Fruit fly (Drosophila melanogaster): Measurements from ENCODE around the gene GluRS-m.

GluRS-m gene

DNA sequence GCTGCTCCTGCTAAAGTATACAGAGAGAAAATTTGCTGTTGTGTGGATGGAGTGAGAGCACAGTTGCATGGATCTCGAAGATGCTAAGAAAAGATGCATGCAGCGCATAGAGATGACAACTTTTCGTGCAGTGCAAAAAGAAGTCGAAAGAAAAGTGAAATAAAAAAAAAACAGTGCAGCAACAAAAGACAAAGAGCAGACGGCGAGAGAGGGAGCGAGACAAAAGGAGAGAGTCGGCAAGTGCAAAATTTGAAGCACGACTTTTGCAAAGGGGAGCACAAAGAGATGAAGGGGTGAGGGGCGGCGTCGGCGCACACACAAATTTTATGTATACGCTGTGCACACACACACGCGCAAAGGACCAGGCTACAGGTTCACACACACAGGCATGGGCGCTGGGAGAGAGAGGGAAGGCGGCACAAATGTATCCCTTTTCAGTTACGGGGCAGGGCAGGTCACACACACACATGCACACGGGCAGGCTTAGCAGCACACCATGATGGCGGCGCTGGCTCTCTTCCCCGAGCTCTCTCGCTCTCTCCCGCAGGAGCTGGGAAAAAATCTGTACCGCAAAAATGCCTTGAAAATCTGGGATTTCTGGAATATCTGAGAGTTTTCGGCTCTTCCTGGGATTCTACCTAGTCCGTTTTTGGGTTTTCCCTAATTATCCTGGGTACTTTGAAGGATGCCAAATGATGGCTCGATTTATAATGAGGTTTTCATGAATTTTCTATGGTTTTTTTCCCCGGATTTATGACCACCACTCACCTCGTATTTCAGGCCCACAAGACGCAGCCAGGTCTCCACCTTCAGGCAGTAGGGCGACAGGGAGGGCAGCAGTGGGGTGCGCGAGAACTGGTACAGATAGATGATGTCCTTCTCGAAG is 6.5 kb downstream of the GluRS-m start (continued):
- TF ChIP-seq CG8319 (GFP tag; optimal IDR thresholded peaks at IDR 0.05) (peak; percentile 43), lz (GFP tag; optimal IDR thresholded peaks at IDR 0.05) (peak; percentile 85), dsx (GFP tag; optimal IDR thresholded peaks at IDR 0.05; ENCODE audit: poor library complexity, severe bottlenecking) (peak; percentile 82), achi (GFP tag; optimal IDR thresholded peaks at IDR 0.05) (peak; percentile 85), esn (GFP tag; optimal IDR thresholded peaks at IDR 0.05) (peak; percentile 91), CG3919 (GFP tag; optimal IDR thresholded peaks at IDR 0.05) (peak; percentile 87), cyc (GFP tag; optimal IDR thresholded peaks at IDR 0.05) (peak; percentile 90), Hr4 (GFP tag; optimal IDR thresholded peaks at IDR 0.05) (peak; percentile 92), CG10631 (GFP tag; optimal IDR thresholded peaks at IDR 0.05) (peak; percentile 85), CG11902 (GFP tag; optimal IDR thresholded peaks at IDR 0.05) (peak; percentile 69)

DNA sequence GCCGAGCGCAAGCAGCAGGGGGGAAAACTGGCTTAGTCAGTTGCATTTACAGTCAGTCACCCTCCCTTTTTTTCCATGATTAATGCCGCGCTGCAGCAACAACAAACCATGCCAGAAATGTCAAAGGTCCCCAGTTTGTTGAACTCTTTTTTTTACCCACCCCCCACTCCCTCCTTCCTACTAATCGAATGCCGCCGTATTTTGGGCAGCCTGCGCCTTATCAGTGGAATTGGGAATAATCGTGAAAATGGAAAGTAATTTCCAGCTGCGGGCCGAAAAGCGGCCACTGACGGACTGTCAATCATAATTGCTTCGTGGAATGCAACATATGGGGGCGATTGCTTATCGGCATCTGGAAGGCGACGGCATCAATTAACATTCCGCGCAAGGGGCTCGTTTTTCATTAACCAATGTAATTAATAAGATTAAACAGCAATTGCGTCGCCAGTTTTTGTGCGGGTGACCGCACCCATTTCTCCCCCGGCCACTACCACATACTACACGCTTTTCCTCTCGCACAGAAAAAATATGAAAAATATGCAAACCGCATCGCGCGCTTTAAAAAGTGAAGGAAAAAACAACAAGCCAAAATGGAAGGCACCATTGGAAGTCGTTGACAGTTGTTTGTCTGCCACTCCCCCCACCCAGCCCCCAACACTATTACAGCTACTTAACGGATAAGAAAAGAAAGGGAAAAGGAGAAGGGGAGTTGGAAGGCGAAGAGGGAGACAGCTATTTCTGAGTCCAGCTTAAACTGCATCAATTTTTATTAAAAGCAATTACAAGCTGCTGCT is 7.3 kb downstream of the GluRS-m start:
- TF ChIP-seq svp (GFP tag) = peak; percentile 97
- no peak for TF ChIP-seq Met (GFP tag; optimal IDR thresholded peaks at IDR 0.05)
- TF ChIP-seq fd85E (GFP tag; optimal IDR thresholded peaks at IDR 0.05) = no peak

DNA sequence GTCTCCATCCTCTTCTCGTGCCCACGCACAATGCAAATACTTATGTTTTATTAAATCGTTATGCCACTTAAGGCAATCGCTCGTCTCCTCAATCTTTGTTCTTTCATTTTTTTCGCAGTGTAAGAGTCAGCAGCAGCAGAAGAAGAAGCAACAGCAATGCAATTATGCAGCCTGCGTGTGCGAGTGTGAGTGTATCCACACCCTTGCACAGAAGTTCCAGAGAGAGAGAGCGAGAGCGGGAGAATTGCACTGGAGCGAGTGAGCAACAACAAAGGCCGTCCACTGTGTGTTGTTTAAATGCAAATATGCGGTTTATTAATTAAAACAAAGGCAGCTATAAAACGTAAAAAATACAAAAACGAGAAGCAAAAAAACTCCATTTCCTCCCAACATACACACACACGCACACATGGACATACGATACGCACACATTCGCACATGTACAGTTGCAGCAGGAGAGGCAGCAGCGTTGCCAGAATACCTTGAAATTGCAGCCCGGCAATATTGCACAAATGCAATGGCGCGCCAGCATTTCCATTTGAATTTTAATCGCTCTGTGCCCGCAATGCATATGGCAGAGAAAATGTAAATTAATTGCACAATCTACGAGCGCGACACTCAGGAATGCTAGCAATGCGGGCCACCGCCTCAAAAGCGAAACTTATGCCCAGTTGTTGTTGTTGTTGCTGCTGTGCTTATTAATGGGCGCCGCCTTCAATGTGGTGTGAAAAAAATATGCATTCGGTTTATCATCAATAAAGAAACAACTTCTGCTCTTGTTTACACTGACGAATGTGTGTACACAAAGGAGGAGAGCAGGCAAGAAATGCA is 8.2 kb downstream of the GluRS-m start:
- peak; percentile 72 for TF ChIP-seq Lpt (GFP tag; optimal IDR thresholded peaks at IDR 0.05)
- peak; percentile 57 for TF ChIP-seq Smox (GFP tag; optimal IDR thresholded peaks at IDR 0.05)
- peak; percentile 77 for TF ChIP-seq CG8119 (GFP tag; IDR thresholded peaks at IDR 0.05)
- no peak for TF ChIP-seq fd85E (GFP tag; optimal IDR thresholded peaks at IDR 0.05)
- peak; percentile 41 for TF ChIP-seq CG34406 (GFP tag; optimal IDR thresholded peaks at IDR 0.05)
- TF ChIP-seq CG4318 (GFP tag; optimal IDR thresholded peaks at IDR 0.05) = no peak
- TF ChIP-seq Sox14 (GFP tag; optimal IDR thresholded peaks at IDR 0.05) = peak; percentile 79
- TF ChIP-seq Ets96B (tag; optimal IDR thresholded peaks at IDR 0.05) = peak; percentile 49
- TF ChIP-seq CG6854 (GFP tag; optimal IDR thresholded peaks at IDR 0.05) = peak; percentile 63
- peak; percentile 54 for TF ChIP-seq CG7368 (GFP tag; optimal IDR thresholded peaks at IDR 0.05)
- TF ChIP-seq CG1621 (tag; optimal IDR thresholded peaks at IDR 0.05) = peak; percentile 37
- peak; percentile 68 for TF ChIP-seq Hr4 (GFP tag; optimal IDR thresholded peaks at IDR 0.05)
- TF ChIP-seq Gug (GFP tag; IDR thresholded peaks at IDR 0.05) = peak; percentile 44
- peak; percentile 65; the same call in 2 of the 3 replicates for TF ChIP-seq eg (GFP tag; IDR thresholded peaks at IDR 0.05)
- peak; percentile 45 for TF ChIP-seq CG3032 (tag; optimal IDR thresholded peaks at IDR 0.05)
- peak; percentile 49 for TF ChIP-seq cyc (GFP tag; optimal IDR thresholded peaks at IDR 0.05)
- TF ChIP-seq CG3919 (GFP tag; optimal IDR thresholded peaks at IDR 0.05) = peak; percentile 46
- TF ChIP-seq CG11294 (GFP tag; IDR thresholded peaks at IDR 0.05) = peak; percentile 58; the same call in 1 of the 2 replicates
- peak; percentile 58 for TF ChIP-seq acj6 (GFP tag; optimal IDR thresholded peaks at IDR 0.05)
- peak; percentile 8 for TF ChIP-seq achi (GFP tag; optimal IDR thresholded peaks at IDR 0.05)
- peak; percentile 57 for TF ChIP-seq fd59A (GFP tag; optimal IDR thresholded peaks at IDR 0.05)
- peak; percentile 56 to 64 for TF ChIP-seq ss (GFP tag; optimal IDR thresholded peaks at IDR 0.05)
- TF ChIP-seq Hr39 (GFP tag; optimal IDR thresholded peaks at IDR 0.05) = peak; percentile 57
- peak; percentile 32 for TF ChIP-seq Ets21C (GFP tag; optimal IDR thresholded peaks at IDR 0.05)
- TF ChIP-seq net (GFP tag; optimal IDR thresholded peaks at IDR 0.05) = peak; percentile 67
- peak; percentile 46 for TF ChIP-seq CG16779 (tag; optimal IDR thresholded peaks at IDR 0.05)
- no peak for TF ChIP-seq svp (GFP tag)
- peak; percentile 56 to 66 for TF ChIP-seq salr (GFP tag; optimal IDR thresholded peaks at IDR 0.05)
- TF ChIP-seq esn (GFP tag; optimal IDR thresholded peaks at IDR 0.05) = peak; percentile 59
- TF ChIP-seq CG6163 (GFP tag; IDR thresholded peaks at IDR 0.05) = peak; percentile 68
- peak; percentile 78 for TF ChIP-seq CG32006 (GFP tag; optimal IDR thresholded peaks at IDR 0.05)
- TF ChIP-seq CG10631 (GFP tag; optimal IDR thresholded peaks at IDR 0.05) = peak; percentile 64
- TF ChIP-seq fkh (GFP tag; optimal IDR thresholded peaks at IDR 0.05) = peak; percentile 68
- TF ChIP-seq Eip78C (GFP tag) = peak; percentile 91
- TF ChIP-seq CG15336 (GFP tag; IDR thresholded peaks at IDR 0.05) = peak; percentile 40
- TF ChIP-seq Hr38 (GFP tag; optimal IDR thresholded peaks at IDR 0.05) = no peak
- peak; percentile 56 for TF ChIP-seq CG6792 (GFP tag; optimal IDR thresholded peaks at IDR 0.05)
